Fruit fly (Drosophila melanogaster) whole organism, prepupa: ENCODE data around the gene CG15263.

Experiments
- CG10631 ChIP-seq: fragments of 200-800 bp; sonication (Bioruptor generic); optimal IDR thresholded peaks from 2 replicates; lab custom pipeline; 2016; ENCODE audit warnings: missing biosample characterization, missing genetic modification characterization
- CG10669 ChIP-seq: fragments of 200-800 bp; sonication (Bioruptor generic); optimal IDR thresholded peaks from 3 replicates; lab custom pipeline; 2018; ENCODE audit warnings: missing biosample characterization, mild to moderate bottlenecking, missing genetic modification characterization, moderate library complexity
- CG11294 ChIP-seq: fragments of 200-800 bp; sonication (Bioruptor generic); IDR thresholded peaks from 2 replicates; pipeline ENCODE4 v1.3.6; 2022; ENCODE audit warnings: missing biosample characterization, missing genetic modification characterization
- CG11762 ChIP-seq: fragments of 200-800 bp; sonication (Bioruptor generic); optimal IDR thresholded peaks from 3 replicates; lab custom pipeline; 2016; ENCODE audit warnings: missing biosample characterization, missing genetic modification characterization; ENCODE audit not compliant: insufficient read depth
- CG11902 ChIP-seq: fragments of 200-800 bp; sonication (Bioruptor generic); optimal IDR thresholded peaks from 3 replicates; lab custom pipeline; 2016; ENCODE audit warnings: missing biosample characterization, missing genetic modification characterization
- CG16779 ChIP-seq: fragments of 200-800 bp; sonication (Bioruptor generic); optimal IDR thresholded peaks from 3 replicates; lab custom pipeline; 2017; ENCODE audit warnings: missing biosample characterization, mild to moderate bottlenecking, missing genetic modification characterization
- CG3032 ChIP-seq: fragments of 200-800 bp; optimal IDR thresholded peaks from 2 replicates; lab custom pipeline; 2019; ENCODE audit warnings: missing biosample characterization, mild to moderate bottlenecking, missing genetic modification characterization, moderate library complexity
- CG31627 ChIP-seq: fragments of 200-800 bp; sonication (Bioruptor generic); optimal IDR thresholded peaks from 3 replicates; lab custom pipeline; 2016; ENCODE audit warnings: missing biosample characterization, missing genetic modification characterization
- CG32006 ChIP-seq: fragments of 200-800 bp; sonication (Bioruptor generic); optimal IDR thresholded peaks from 3 replicates; lab custom pipeline; 2017; ENCODE audit warnings: missing biosample characterization, mild to moderate bottlenecking, missing genetic modification characterization
- CG34406 ChIP-seq: fragments of 200-800 bp; sonication (Bioruptor generic); optimal IDR thresholded peaks from 3 replicates; lab custom pipeline; 2016; ENCODE audit warnings: missing biosample characterization, missing genetic modification characterization
- CG3919 ChIP-seq: fragments of 200-800 bp; sonication (Bioruptor generic); optimal IDR thresholded peaks from 3 replicates; lab custom pipeline; 2016; ENCODE audit warnings: missing biosample characterization, missing genetic modification characterization
- CG4318 ChIP-seq: fragments of 200-800 bp; sonication (Bioruptor generic); optimal IDR thresholded peaks from 3 replicates; lab custom pipeline; 2017; ENCODE audit warnings: missing biosample characterization, mild to moderate bottlenecking, missing genetic modification characterization
- CG6163 ChIP-seq: fragments of 200-800 bp; sonication (Bioruptor generic); IDR thresholded peaks from 3 replicates; pipeline ENCODE4 v1.3.6; 2022; ENCODE audit warnings: missing biosample characterization, missing genetic modification characterization
- CG6276 ChIP-seq: fragments of 200-800 bp; sonication (Bioruptor generic); optimal IDR thresholded peaks from 2 replicates; lab custom pipeline; 2017; ENCODE audit warnings: missing biosample characterization, mild to moderate bottlenecking, missing genetic modification characterization
- CG6808 ChIP-seq: fragments of 200-800 bp; sonication (Bioruptor generic); optimal IDR thresholded peaks from 3 replicates; lab custom pipeline; 2017; ENCODE audit warnings: missing biosample characterization, missing genetic modification characterization, mild to moderate bottlenecking, moderate library complexity, missing genetic modification reagents
- CG6854 ChIP-seq: fragments of 200-800 bp; sonication (Bioruptor generic); optimal IDR thresholded peaks from 2 replicates; lab custom pipeline; 2017; ENCODE audit warnings: missing biosample characterization, mild to moderate bottlenecking, missing genetic modification characterization
- CG7368 ChIP-seq: fragments of 200-800 bp; sonication (Bioruptor generic); optimal IDR thresholded peaks from 3 replicates; lab custom pipeline; 2016; ENCODE audit warnings: missing biosample characterization, missing genetic modification characterization
- CG8119 ChIP-seq: fragments of 200-800 bp; sonication (Bioruptor generic); IDR thresholded peaks from 3 replicates; pipeline ENCODE4 v1.3.6; 2022; ENCODE audit warnings: missing biosample characterization, missing genetic modification characterization
- CG8632 ChIP-seq: fragments of 200-800 bp; sonication (Bioruptor generic); optimal IDR thresholded peaks from 3 replicates; lab custom pipeline; 2016; ENCODE audit warnings: missing biosample characterization, missing genetic modification characterization
- CG9139 ChIP-seq: fragments of 200-800 bp; sonication (Bioruptor generic); optimal IDR thresholded peaks from 3 replicates; lab custom pipeline; 2017; ENCODE audit warnings: missing biosample characterization, mild to moderate bottlenecking, missing genetic modification characterization
- Eip75B ChIP-seq: fragments of 200-800 bp; sonication (Bioruptor generic); optimal IDR thresholded peaks from 3 replicates; lab custom pipeline; 2016; ENCODE audit warnings: missing biosample characterization, missing genetic modification characterization
- Eip78C ChIP-seq: fragments of 200-800 bp; sonication (Bioruptor generic); peaks from one replicate; lab custom pipeline; 2016; ENCODE audit warnings: missing biosample characterization, missing genetic modification characterization
- Eip93F ChIP-seq: fragments of 200-800 bp; sonication (Bioruptor generic); optimal IDR thresholded peaks from 2 replicates; lab custom pipeline; 2016; ENCODE audit warnings: missing biosample characterization, mild to moderate bottlenecking, missing genetic modification characterization
- Ets96B ChIP-seq: fragments of 200-800 bp; optimal IDR thresholded peaks from 2 replicates; lab custom pipeline; 2019; ENCODE audit warnings: missing biosample characterization, mild to moderate bottlenecking, missing genetic modification characterization, moderate library complexity
- Gug ChIP-seq: fragments of 200-800 bp; sonication (Bioruptor generic); IDR thresholded peaks from 2 replicates; pipeline ENCODE4 v1.3.6; 2022; ENCODE audit warnings: missing biosample characterization, missing genetic modification characterization
- Hr39 ChIP-seq: fragments of 200-800 bp; sonication (Bioruptor generic); optimal IDR thresholded peaks from 2 replicates; lab custom pipeline; 2016; ENCODE audit warnings: missing biosample characterization, missing genetic modification characterization
- Hr4 ChIP-seq: fragments of 200-800 bp; sonication (Bioruptor generic); optimal IDR thresholded peaks from 3 replicates; lab custom pipeline; 2016; ENCODE audit warnings: missing biosample characterization, missing genetic modification characterization
- Lpt ChIP-seq: fragments of 200-800 bp; sonication (Bioruptor generic); optimal IDR thresholded peaks from 3 replicates; lab custom pipeline; 2016; ENCODE audit warnings: missing biosample characterization, missing genetic modification characterization
- Smox ChIP-seq: fragments of 200-800 bp; sonication (Bioruptor generic); optimal IDR thresholded peaks from 3 replicates; lab custom pipeline; 2016; ENCODE audit warnings: missing biosample characterization, missing genetic modification characterization
- Sox102F ChIP-seq: fragments of 200-800 bp; sonication (Bioruptor generic); optimal IDR thresholded peaks from 2 replicates; lab custom pipeline; 2016; ENCODE audit warnings: missing biosample characterization, mild to moderate bottlenecking, missing genetic modification characterization
- achi ChIP-seq: fragments of 200-800 bp; sonication (Bioruptor generic); optimal IDR thresholded peaks from 3 replicates; lab custom pipeline; 2016; ENCODE audit warnings: missing biosample characterization, missing genetic modification characterization
- acj6 ChIP-seq: fragments of 200-800 bp; sonication (Bioruptor generic); optimal IDR thresholded peaks from 3 replicates; lab custom pipeline; 2016; ENCODE audit warnings: missing biosample characterization, missing genetic modification characterization
- cyc ChIP-seq: fragments of 200-800 bp; sonication (Bioruptor generic); optimal IDR thresholded peaks from 3 replicates; lab custom pipeline; 2016; ENCODE audit warnings: missing biosample characterization, missing genetic modification characterization
- dsx ChIP-seq: fragments of 200-800 bp; optimal IDR thresholded peaks from 3 replicates; lab custom pipeline; 2019; ENCODE audit warnings: missing biosample characterization, mild to moderate bottlenecking, missing genetic modification characterization, moderate library complexity; ENCODE audit not compliant: poor library complexity, severe bottlenecking
- eg ChIP-seq: fragments of 200-800 bp; sonication (Bioruptor generic); IDR thresholded peaks from 3 replicates; pipeline ENCODE4 v1.3.6; 2022; ENCODE audit warnings: missing biosample characterization, missing genetic modification characterization
- esn ChIP-seq: fragments of 200-800 bp; sonication (Bioruptor generic); optimal IDR thresholded peaks from 2 replicates; lab custom pipeline; 2016; ENCODE audit warnings: missing biosample characterization, mild to moderate bottlenecking, missing genetic modification characterization, moderate library complexity
- fd59A ChIP-seq: fragments of 200-800 bp; sonication (Bioruptor generic); optimal IDR thresholded peaks from 2 replicates; lab custom pipeline; 2017; ENCODE audit warnings: missing biosample characterization, mild to moderate bottlenecking, missing genetic modification characterization, missing genetic modification reagents
- fd85E ChIP-seq: fragments of 200-800 bp; sonication (Bioruptor generic); optimal IDR thresholded peaks from 3 replicates; lab custom pipeline; 2016; ENCODE audit warnings: missing biosample characterization, missing genetic modification characterization
- lz ChIP-seq: fragments of 200-800 bp; sonication (Bioruptor generic); optimal IDR thresholded peaks from 3 replicates; lab custom pipeline; 2016; ENCODE audit warnings: missing biosample characterization, missing genetic modification characterization
- net ChIP-seq: fragments of 200-800 bp; sonication (Bioruptor generic); optimal IDR thresholded peaks from 3 replicates; lab custom pipeline; 2016; ENCODE audit warnings: missing biosample characterization, missing genetic modification characterization
- pdm3 ChIP-seq: fragments of 200-800 bp; sonication (Bioruptor generic); optimal IDR thresholded peaks from 3 replicates; lab custom pipeline; 2016; ENCODE audit warnings: missing biosample characterization, missing genetic modification characterization
- spab ChIP-seq: fragments of 200-800 bp; sonication (Bioruptor generic); optimal IDR thresholded peaks from 2 replicates; lab custom pipeline; 2017; ENCODE audit warnings: missing biosample characterization, mild to moderate bottlenecking, missing genetic modification characterization, missing genetic modification reagents
- ss ChIP-seq, 2 experiments: fragments of 200-800 bp; sonication (Bioruptor generic); optimal IDR thresholded peaks; 2 replicates in 1 of 2; 3 replicates in 1 of 2; lab custom pipeline; 2017 to 2018; ENCODE audit warnings: mild to moderate bottlenecking in 2 of 2, missing biosample characterization in 2 of 2, missing genetic modification characterization in 2 of 2, moderate library complexity in 1 of 2
- svp ChIP-seq: fragments of 200-800 bp; sonication (Bioruptor generic); peaks from one replicate; lab custom pipeline; 2016; ENCODE audit warnings: missing biosample characterization, missing genetic modification characterization
- vri ChIP-seq: fragments of 200-800 bp; sonication (Bioruptor generic); optimal IDR thresholded peaks from 3 replicates; lab custom pipeline; 2016; ENCODE audit warnings: missing biosample characterization, mild to moderate bottlenecking, missing genetic modification characterization

The CG15263 gene

DNA sequence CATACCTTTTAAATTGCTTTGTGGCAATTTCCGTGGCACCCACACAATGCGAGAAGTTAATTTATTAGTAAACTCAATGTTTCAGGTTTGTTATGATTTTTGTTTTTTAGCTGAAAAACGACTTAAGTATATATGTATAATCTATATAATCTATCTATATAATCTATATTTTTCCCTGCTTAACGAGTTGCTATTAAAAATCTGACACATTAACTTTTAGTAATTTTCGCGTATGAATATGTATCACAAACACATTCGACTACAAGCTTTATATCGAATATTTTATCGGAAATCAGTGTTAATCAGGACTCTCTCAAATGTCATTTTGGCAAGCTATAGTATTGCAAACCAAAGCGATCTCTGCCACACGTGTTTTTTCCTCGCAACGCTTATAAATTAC, 12.7 kb downstream of the CG15263 start, which contains the start of gene CG15262:
Gene CG15262 (plus strand): TSS at position 301 of the 400 bp plus-strand sequence.
- TF ChIP-seq CG6854 (GFP tag; lab: Kevin White, UChicago) (no peak), Lpt (GFP tag; lab: Kevin White, UChicago) (no peak), Smox (GFP tag; lab: Kevin White, UChicago) (no peak), Eip78C (GFP tag; lab: Kevin White, UChicago) (no peak), CG10631 (GFP tag; lab: Kevin White, UChicago) (no peak), esn (no peak), achi (GFP tag; lab: Kevin White, UChicago) (no peak), cyc (GFP tag; lab: Kevin White, UChicago) (no peak), acj6 (GFP tag; lab: Kevin White, UChicago) (no peak), fd85E (GFP tag; lab: Kevin White, UChicago) (no peak), Gug (GFP tag; lab: Robert Waterston, UW) (no peak), svp (GFP tag; lab: Kevin White, UChicago) (no peak), vri (no peak), pdm3 (GFP tag; lab: Kevin White, UChicago) (no peak), CG11762 (GFP tag; lab: Kevin White, UChicago) (no peak), lz (GFP tag; lab: Kevin White, UChicago) (no peak), CG7368 (GFP tag; lab: Kevin White, UChicago) (no peak)

DNA sequence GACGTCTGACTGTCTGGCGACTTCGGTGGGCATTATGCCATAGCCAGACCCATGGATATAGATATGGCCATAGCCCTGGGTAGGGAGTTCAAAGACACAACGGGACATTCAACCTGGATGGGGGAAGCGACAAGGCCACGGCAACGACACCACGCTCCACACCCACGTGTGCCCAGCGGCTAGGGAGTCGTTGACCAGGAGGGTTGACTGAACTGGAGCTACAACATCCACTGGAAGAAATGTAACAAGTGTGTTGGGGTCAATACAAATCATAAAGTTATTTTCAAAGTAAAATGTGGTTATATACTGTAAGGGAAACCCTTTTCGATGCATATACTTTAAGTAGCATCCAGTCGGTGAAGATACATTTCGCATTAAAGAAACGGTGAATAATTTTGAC, 17.0 kb downstream of the CG15263 start:
- no peak for TF ChIP-seq CG34406 (GFP tag; lab: Kevin White, UChicago)
- TF ChIP-seq svp (GFP tag; lab: Kevin White, UChicago): peak; percentile 23

DNA sequence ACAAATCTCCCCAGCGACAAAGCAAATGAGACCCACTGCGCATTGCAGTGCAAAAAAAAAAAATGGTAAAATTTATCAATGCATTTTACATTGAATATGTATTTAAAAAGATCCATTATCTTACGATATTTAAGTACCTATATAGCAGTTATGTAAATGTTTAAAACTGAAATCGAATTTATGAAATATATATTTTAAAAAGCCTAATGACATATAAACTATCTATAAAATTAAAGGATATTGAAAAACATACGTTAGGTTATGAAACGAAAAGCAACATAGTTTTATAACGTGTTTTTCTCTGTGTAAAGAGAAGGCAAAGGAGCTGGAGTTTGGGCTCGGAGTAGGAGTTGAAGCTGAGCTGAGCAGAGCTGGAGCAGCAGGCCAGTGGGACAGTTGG, 19.6 kb downstream of the CG15263 start:
- TF ChIP-seq CG8632 (GFP tag; lab: Kevin White, UChicago) (peak; percentile 54), Eip93F (GFP tag; lab: Kevin White, UChicago) (no peak), CG3032 (tag; lab: Kevin White, UChicago) (peak; percentile 42), achi (GFP tag; lab: Kevin White, UChicago) (peak; percentile 65), CG10631 (GFP tag; lab: Kevin White, UChicago) (peak; percentile 63), svp (GFP tag; lab: Kevin White, UChicago) (peak; percentile 85), CG9139 (GFP tag; lab: Kevin White, UChicago) (no peak), spab (peak; percentile 26), CG11902 (GFP tag; lab: Kevin White, UChicago) (no peak), CG4318 (peak; percentile 49), Gug (GFP tag; lab: Robert Waterston, UW) (no peak), CG11294 (no peak), Smox (GFP tag; lab: Kevin White, UChicago) (peak; percentile 65), dsx (GFP tag; lab: Kevin White, UChicago) (peak; percentile 39), CG11762 (GFP tag; lab: Kevin White, UChicago) (no peak), CG34406 (GFP tag; lab: Kevin White, UChicago) (peak; percentile 68), CG31627 (GFP tag; lab: Kevin White, UChicago) (peak; percentile 54), CG8119 (GFP tag; lab: Robert Waterston, UW) (peak; percentile 80), Eip78C (GFP tag; lab: Kevin White, UChicago) (peak; percentile 89), fd59A (GFP tag; lab: Kevin White, UChicago) (peak; percentile 11), esn (peak; percentile 82), Hr4 (peak; percentile 30), cyc (GFP tag; lab: Kevin White, UChicago) (peak; percentile 63), Ets96B (tag; lab: Kevin White, UChicago) (peak; percentile 48), vri (peak; percentile 51), CG6808 (GFP tag; lab: Kevin White, UChicago) (peak; percentile 36), Eip75B (GFP tag; lab: Kevin White, UChicago) (peak; percentile 46), ss (GFP tag; optimal IDR thresholded peaks at IDR 0.05; lab: Kevin White, UChicago) (peak in 1 of 2 experiments; percentile 12), Sox102F (GFP tag; lab: Kevin White, UChicago) (peak; percentile 41), Hr39 (GFP tag; lab: Kevin White, UChicago) (peak; percentile 8), net (GFP tag; lab: Kevin White, UChicago) (peak; percentile 57), pdm3 (GFP tag; lab: Kevin White, UChicago) (peak; percentile 62), CG16779 (tag; lab: Kevin White, UChicago) (no peak), eg (GFP tag; lab: Robert Waterston, UW) (no peak), CG3919 (GFP tag; lab: Kevin White, UChicago) (peak; percentile 70), acj6 (GFP tag; lab: Kevin White, UChicago) (peak; percentile 65), CG10669 (GFP tag; lab: Kevin White, UChicago) (peak; percentile 23), CG32006 (GFP tag; lab: Kevin White, UChicago) (peak; percentile 83), CG6163 (GFP tag; lab: Robert Waterston, UW) (no peak), CG6276 (GFP tag; lab: Kevin White, UChicago) (peak; percentile 73), Lpt (GFP tag; lab: Kevin White, UChicago) (peak; percentile 67)
